Fruit fly (Drosophila melanogaster) whole organism, embryonic: ENCODE results near the gene DAAM.

Source experiments
- Ada2b ChIP-seq: fragments of 200-800 bp; sonication (Bioruptor generic); IDR thresholded peaks from 2 replicates; pipeline ENCODE4 v1.3.6; 2022; ENCODE audit warnings: missing biosample characterization, missing genetic modification characterization
- Bdp1 ChIP-seq: fragments of 200-800 bp; sonication (Bioruptor generic); optimal IDR thresholded peaks from 3 replicates; lab custom pipeline; 2016; ENCODE audit warnings: missing biosample characterization, missing genetic modification characterization
- CG10431 ChIP-seq: fragments of 200-800 bp; sonication (Bioruptor generic); optimal IDR thresholded peaks from 3 replicates; lab custom pipeline; 2018; ENCODE audit warnings: missing biosample characterization, mild to moderate bottlenecking, missing genetic modification characterization
- CG11085 ChIP-seq: fragments of 200-800 bp; sonication (Bioruptor generic); IDR thresholded peaks from 2 replicates; pipeline ENCODE4 v1.3.6; 2022; ENCODE audit warnings: missing biosample characterization, missing genetic modification characterization
- CG11504 ChIP-seq: fragments of 200-800 bp; sonication (Bioruptor generic); optimal IDR thresholded peaks from 3 replicates; lab custom pipeline; 2019; ENCODE audit warnings: missing biosample characterization, mild to moderate bottlenecking, missing genetic modification characterization, moderate library complexity
- CG11696 ChIP-seq: fragments of 200-800 bp; sonication (Bioruptor generic); IDR thresholded peaks from 2 replicates; pipeline ENCODE4 v1.3.6; 2022; ENCODE audit warnings: missing biosample characterization, missing genetic modification characterization
- CG11723 ChIP-seq: fragments of 200-800 bp; sonication (Bioruptor generic); optimal IDR thresholded peaks from 2 replicates; lab custom pipeline; 2017; ENCODE audit warnings: missing biosample characterization, mild to moderate bottlenecking, missing genetic modification characterization
- CG12104 ChIP-seq: fragments of 200-800 bp; sonication (Bioruptor generic); optimal IDR thresholded peaks from 3 replicates; lab custom pipeline; 2016; ENCODE audit warnings: missing biosample characterization, missing genetic modification characterization
- CG12155 ChIP-seq: fragments of 200-800 bp; sonication (Bioruptor generic); optimal IDR thresholded peaks from 3 replicates; lab custom pipeline; 2016; ENCODE audit warnings: missing biosample characterization, missing genetic modification characterization
- CG14050 ChIP-seq: fragments of 200-800 bp; sonication (Bioruptor generic); IDR thresholded peaks from 3 replicates; pipeline ENCODE4 v1.3.6; 2022; ENCODE audit warnings: missing biosample characterization, missing genetic modification characterization
- CG15479 ChIP-seq: fragments of 200-800 bp; sonication (Bioruptor generic); optimal IDR thresholded peaks from 3 replicates; lab custom pipeline; 2019; ENCODE audit warnings: missing biosample characterization, mild to moderate bottlenecking, missing genetic modification characterization, moderate library complexity
- CG17328 ChIP-seq: fragments of 200-800 bp; sonication (Bioruptor generic); IDR thresholded peaks from 2 replicates; pipeline ENCODE4 v1.3.6; 2022; ENCODE audit warnings: missing biosample characterization, missing genetic modification characterization
- CG3065 ChIP-seq: fragments of 200-800 bp; sonication (Bioruptor generic); optimal IDR thresholded peaks from 2 replicates; lab custom pipeline; 2016; ENCODE audit warnings: missing biosample characterization, missing genetic modification characterization
- CG32767 ChIP-seq: fragments of 200-800 bp; sonication (Bioruptor generic); IDR thresholded peaks from 2 replicates; pipeline ENCODE4 v1.3.6; 2022; ENCODE audit warnings: missing biosample characterization, missing genetic modification characterization
- CG42726 ChIP-seq: fragments of 200-800 bp; sonication (Bioruptor generic); IDR thresholded peaks from 2 replicates; pipeline ENCODE4 v1.3.6; 2022; ENCODE audit warnings: missing biosample characterization, missing genetic modification characterization; ENCODE audit not compliant: partially characterized antibody
- CG5245 ChIP-seq: fragments of 200-800 bp; sonication (Bioruptor generic); optimal IDR thresholded peaks from 3 replicates; lab custom pipeline; 2016; ENCODE audit warnings: missing biosample characterization, missing genetic modification characterization
- CG6791 ChIP-seq: fragments of 200-800 bp; sonication (Bioruptor generic); IDR thresholded peaks from 3 replicates; pipeline ENCODE4 v1.3.6; 2022; ENCODE audit warnings: missing biosample characterization, missing genetic modification characterization; ENCODE audit not compliant: partially characterized antibody
- CG7556 ChIP-seq: fragments of 200-800 bp; sonication (Bioruptor generic); optimal IDR thresholded peaks from 2 replicates; lab custom pipeline; 2017; ENCODE audit warnings: missing biosample characterization, mild to moderate bottlenecking, missing genetic modification characterization
- CG8388 ChIP-seq: fragments of 200-800 bp; sonication (Bioruptor generic); optimal IDR thresholded peaks from 2 replicates; lab custom pipeline; 2019; ENCODE audit warnings: missing biosample characterization, mild to moderate bottlenecking, missing genetic modification characterization, moderate library complexity
- CG9932 ChIP-seq: fragments of 200-800 bp; sonication (Bioruptor generic); IDR thresholded peaks from 2 replicates; pipeline ENCODE4 v1.3.6; 2022; ENCODE audit warnings: missing biosample characterization, missing genetic modification characterization
- CTCF ChIP-seq: fragments of 200-800 bp; sonication (Bioruptor generic); optimal IDR thresholded peaks from 2 replicates; lab custom pipeline; 2017; ENCODE audit warnings: missing biosample characterization, mild to moderate bottlenecking, missing genetic modification characterization, moderate library complexity
- D ChIP-seq, 2 experiments: fragments of 200-800 bp in 1 of 2; fragments of >200 bp in 1 of 2; sonication (Bioruptor generic) in 1 of 2; optimal IDR thresholded peaks; 2 replicates in 1 of 2; 3 replicates in 1 of 2; lab custom pipeline; 2017; ENCODE audit warnings: mild to moderate bottlenecking in 1 of 2, missing biosample characterization in 1 of 2, missing genetic modification characterization in 1 of 2, missing genetic modification reagents in 1 of 2
- D19A ChIP-seq: fragments of 200-800 bp; optimal IDR thresholded peaks from 3 replicates; lab custom pipeline; 2019; ENCODE audit warnings: missing biosample characterization, mild to moderate bottlenecking, missing genetic modification characterization, moderate library complexity
- D19B ChIP-seq: fragments of 200-800 bp; sonication (Bioruptor generic); optimal IDR thresholded peaks from 2 replicates; lab custom pipeline; 2017; ENCODE audit warnings: missing biosample characterization, mild to moderate bottlenecking, missing genetic modification characterization
- Deaf1 ChIP-seq: fragments of 200-800 bp; optimal IDR thresholded peaks from 3 replicates; lab custom pipeline; 2019; ENCODE audit warnings: missing biosample characterization, mild to moderate bottlenecking, missing genetic modification characterization, moderate library complexity
- Dp ChIP-seq: fragments of 200-800 bp; sonication (Bioruptor generic); optimal IDR thresholded peaks from 2 replicates; lab custom pipeline; 2018; ENCODE audit warnings: missing biosample characterization, mild to moderate bottlenecking, missing genetic modification characterization, moderate library complexity
- Eip74EF ChIP-seq, 2 experiments: fragments of 200-800 bp in 1 of 2; fragments of >200 bp in 1 of 2; sonication (Bioruptor generic) in 1 of 2; optimal IDR thresholded peaks; 2 replicates each; lab custom pipeline; 2017 to 2019; ENCODE audit warnings: missing biosample characterization in 2 of 2, missing genetic modification characterization in 2 of 2, mild to moderate bottlenecking in 1 of 2, moderate library complexity in 1 of 2
- HLH3B ChIP-seq: fragments of 200-800 bp; sonication (Bioruptor generic); IDR thresholded peaks from 2 replicates; pipeline ENCODE4 v1.3.6; 2022; ENCODE audit warnings: missing biosample characterization, missing genetic modification characterization
- Hr51 ChIP-seq, 2 experiments: fragments of 200-800 bp; sonication (Bioruptor generic); optimal IDR thresholded peaks; 2 replicates in 1 of 2; 3 replicates in 1 of 2; lab custom pipeline; 2016 to 2018; ENCODE audit warnings: missing biosample characterization in 2 of 2, missing genetic modification characterization in 2 of 2, mild to moderate bottlenecking in 1 of 2, moderate library complexity in 1 of 2
- Kr ChIP-seq: fragments of 200-800 bp; sonication (Bioruptor generic); optimal IDR thresholded peaks from 2 replicates; lab custom pipeline; 2017; ENCODE audit warnings: missing biosample characterization, mild to moderate bottlenecking, missing genetic modification characterization
- Mad ChIP-seq: fragments of 200-800 bp; sonication (Bioruptor generic); optimal IDR thresholded peaks from 2 replicates; lab custom pipeline; 2016; ENCODE audit warnings: missing biosample characterization, missing genetic modification characterization
- Nf-YA ChIP-seq: fragments of 200-800 bp; sonication (Bioruptor generic); IDR thresholded peaks from 2 replicates; pipeline ENCODE4 v1.3.6; 2022; ENCODE audit warnings: missing biosample characterization, missing genetic modification characterization
- Sin3A ChIP-seq: fragments of >200 bp; optimal IDR thresholded peaks from 2 replicates; lab custom pipeline; 2018
- Trl ChIP-seq, 3 experiments: fragments of >200 bp in 2 of 3; fragments of 200-800 bp in 1 of 3; sonication (Bioruptor generic) in 1 of 3; optimal IDR thresholded peaks; 2 replicates in 1 of 3; 3 replicates in 2 of 3; lab custom pipeline; 2016 to 2017; ENCODE audit warnings: missing biosample characterization in 1 of 3, missing genetic modification characterization in 1 of 3
- Usf ChIP-seq: fragments of 200-800 bp; sonication (Bioruptor generic); optimal IDR thresholded peaks from 2 replicates; lab custom pipeline; 2017; ENCODE audit warnings: missing genotype, missing biosample characterization, missing genetic modification characterization
- ap ChIP-seq: fragments of 200-800 bp; sonication (Bioruptor generic); IDR thresholded peaks from 2 replicates; pipeline ENCODE4 v1.3.6; 2022; ENCODE audit warnings: missing biosample characterization, missing genetic modification characterization
- bcd ChIP-seq: fragments of 200-800 bp; sonication (Bioruptor generic); optimal IDR thresholded peaks from 2 replicates; lab custom pipeline; 2017; ENCODE audit warnings: missing biosample characterization, mild to moderate bottlenecking, missing genetic modification characterization
- chinmo ChIP-seq: fragments of 200-800 bp; sonication (Bioruptor generic); IDR thresholded peaks from 4 replicates; pipeline ENCODE4 v1.3.6; 2022; ENCODE audit warnings: missing biosample characterization, missing genetic modification characterization; ENCODE audit not compliant: partially characterized antibody
- chn ChIP-seq: fragments of 200-800 bp; sonication (Bioruptor generic); optimal IDR thresholded peaks from 2 replicates; lab custom pipeline; 2016; ENCODE audit warnings: missing biosample characterization, missing genetic modification characterization
- danr ChIP-seq: fragments of 200-800 bp; sonication (Bioruptor generic); IDR thresholded peaks from 2 replicates; pipeline ENCODE4 v1.3.6; 2022; ENCODE audit warnings: missing biosample characterization, missing genetic modification characterization
- dmrt99B ChIP-seq: fragments of 200-800 bp; sonication (Bioruptor generic); optimal IDR thresholded peaks from 2 replicates; lab custom pipeline; 2018; ENCODE audit warnings: missing biosample characterization, mild to moderate bottlenecking, missing genetic modification characterization, moderate library complexity
- fd3F ChIP-seq: fragments of 200-800 bp; sonication (Bioruptor generic); optimal IDR thresholded peaks from 2 replicates; lab custom pipeline; 2018; ENCODE audit warnings: missing biosample characterization, mild to moderate bottlenecking, missing genetic modification characterization, moderate library complexity
- fd96Cb ChIP-seq: fragments of 200-800 bp; sonication (Bioruptor generic); optimal IDR thresholded peaks from 2 replicates; lab custom pipeline; 2018; ENCODE audit warnings: missing biosample characterization, mild to moderate bottlenecking, missing genetic modification characterization, moderate library complexity
- fru ChIP-seq: fragments of >200 bp; optimal IDR thresholded peaks from 2 replicates; lab custom pipeline; 2017
- fu2 ChIP-seq: fragments of 200-800 bp; sonication (Bioruptor generic); optimal IDR thresholded peaks from 2 replicates; lab custom pipeline; 2016; ENCODE audit warnings: missing biosample characterization, missing genetic modification characterization
- gsb ChIP-seq: fragments of 200-800 bp; sonication (Bioruptor generic); IDR thresholded peaks from 2 replicates; pipeline ENCODE4 v1.3.6; 2022; ENCODE audit warnings: missing biosample characterization, missing genetic modification characterization
- gsb-n ChIP-seq: fragments of 200-800 bp; sonication (Bioruptor generic); optimal IDR thresholded peaks from 3 replicates; lab custom pipeline; 2018; ENCODE audit warnings: missing biosample characterization, mild to moderate bottlenecking, missing genetic modification characterization
- klu ChIP-seq: fragments of 200-800 bp; sonication (Bioruptor generic); IDR thresholded peaks from 2 replicates; pipeline ENCODE4 v1.3.6; 2022; ENCODE audit warnings: missing biosample characterization, missing genetic modification characterization
- mam ChIP-seq: fragments of 200-800 bp; sonication (Bioruptor generic); optimal IDR thresholded peaks from 3 replicates; lab custom pipeline; 2016; ENCODE audit warnings: missing biosample characterization, missing genetic modification characterization
- mirr ChIP-seq: fragments of 200-800 bp; sonication (Bioruptor generic); optimal IDR thresholded peaks from 3 replicates; lab custom pipeline; 2018; ENCODE audit warnings: missing biosample characterization, mild to moderate bottlenecking, missing genetic modification characterization
- tna ChIP-seq: fragments of 200-800 bp; sonication (Bioruptor generic); IDR thresholded peaks from 2 replicates; pipeline ENCODE4 v1.3.6; 2022; ENCODE audit warnings: missing biosample characterization, missing genetic modification characterization; ENCODE audit not compliant: partially characterized antibody
- unc-4 ChIP-seq: fragments of 200-800 bp; sonication (Bioruptor generic); IDR thresholded peaks from 2 replicates; pipeline ENCODE4 v1.3.6; 2022; ENCODE audit warnings: missing biosample characterization, missing genetic modification characterization; ENCODE audit not compliant: partially characterized antibody

The DAAM gene

DNA sequence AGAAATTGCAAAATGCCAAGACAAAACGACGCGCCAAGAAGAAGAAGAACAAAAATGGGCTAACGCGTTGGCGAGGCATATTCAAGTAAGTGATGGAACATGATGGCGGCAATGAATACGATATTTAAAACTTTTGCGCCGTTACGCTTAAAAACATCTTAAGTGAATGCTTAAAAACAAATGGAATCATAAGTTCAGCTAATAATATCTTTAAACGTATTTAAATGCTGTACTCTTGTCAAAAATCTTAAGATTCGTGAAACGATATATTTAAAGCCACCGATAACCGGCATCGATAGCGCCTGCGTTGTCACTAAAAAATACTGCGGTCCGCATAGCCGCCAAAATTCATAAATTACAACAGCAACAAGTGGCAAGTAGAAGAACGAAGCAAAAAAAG, 82.3 kb downstream of the DAAM start, which contains the start of gene CG11403 (continued):
- no peak for TF ChIP-seq chinmo
- no peak for TF ChIP-seq fd3F (GFP tag; lab: Kevin White, UChicago)
- no peak for TF ChIP-seq D (optimal IDR thresholded peaks at IDR 0.05; lab: Kevin White, UChicago)
- TF ChIP-seq D (GFP tag; optimal IDR thresholded peaks at IDR 0.05; lab: Kevin White, UChicago), result no peak
- TF ChIP-seq CG11085 (GFP tag; lab: Robert Waterston, UW), result no peak
- no peak for TF ChIP-seq Trl (optimal IDR thresholded peaks at IDR 0.05; lab: Kevin White, UChicago)
- no peak for TF ChIP-seq Trl (GFP tag; optimal IDR thresholded peaks at IDR 0.05; lab: Kevin White, UChicago)
- TF ChIP-seq CG11696 (GFP tag; lab: Robert Waterston, UW), result no peak
- TF ChIP-seq dmrt99B (tag; lab: Kevin White, UChicago), result no peak
- TF ChIP-seq klu (GFP tag; lab: Robert Waterston, UW), result no peak
- no peak for TF ChIP-seq mirr (GFP tag; lab: Kevin White, UChicago)
- peak; percentile 19 for TF ChIP-seq fu2
- TF ChIP-seq CG5245 (GFP tag; lab: Kevin White, UChicago), result no peak
- TF ChIP-seq CG7556 (GFP tag; lab: Kevin White, UChicago), result no peak
- no peak for TF ChIP-seq tna (GFP tag; lab: Robert Waterston, UW)
- no peak for TF ChIP-seq Ada2b (GFP tag; lab: Robert Waterston, UW)
- no peak for TF ChIP-seq CG12155 (GFP tag; lab: Kevin White, UChicago)
- TF ChIP-seq Usf (GFP tag; lab: Kevin White, UChicago), result no peak
- TF ChIP-seq CG32767, result no peak
- peak; percentile 90 for TF ChIP-seq unc-4
- peak; percentile 69; the same call in 1 of the 3 replicates for TF ChIP-seq CG6791 (GFP tag; lab: Robert Waterston, UW)
- peak; percentile 99 for TF ChIP-seq Sin3A
- TF ChIP-seq gsb-n (tag; lab: Kevin White, UChicago), result no peak
- no peak for TF ChIP-seq bcd (GFP tag; lab: Kevin White, UChicago)
- TF ChIP-seq CG15479 (GFP tag; lab: Kevin White, UChicago), result no peak
- no peak for TF ChIP-seq Eip74EF (GFP tag; optimal IDR thresholded peaks at IDR 0.05; lab: Kevin White, UChicago)
- no peak for TF ChIP-seq CG11723
- TF ChIP-seq CG10431 (GFP tag; lab: Kevin White, UChicago), result no peak
- no peak for TF ChIP-seq CG3065
- no peak for TF ChIP-seq CG12104 (GFP tag; lab: Kevin White, UChicago)
- peak; percentile 94 for TF ChIP-seq Dp
- TF ChIP-seq fd96Cb (tag; lab: Kevin White, UChicago), result no peak
- no peak for TF ChIP-seq Mad (GFP tag; lab: Kevin White, UChicago)
- no peak for TF ChIP-seq mam (GFP tag; lab: Kevin White, UChicago)
- peak; percentile 62 for TF ChIP-seq CTCF (GFP tag; lab: Kevin White, UChicago)
- peak in 1 of 2 experiments; percentile 37 for TF ChIP-seq Hr51 (GFP tag; optimal IDR thresholded peaks at IDR 0.05; lab: Kevin White, UChicago)
- no peak for TF ChIP-seq CG42726 (GFP tag; lab: Robert Waterston, UW)
- no peak for TF ChIP-seq D19B
- TF ChIP-seq CG8388 (GFP tag; lab: Kevin White, UChicago), result no peak
- TF ChIP-seq Nf-YA (GFP tag; lab: Robert Waterston, UW), result no peak
- TF ChIP-seq fru (lab: Kevin White, UChicago), result no peak
- TF ChIP-seq danr (GFP tag; lab: Robert Waterston, UW), result no peak
- no peak for TF ChIP-seq ap (GFP tag; lab: Robert Waterston, UW)
- no peak for TF ChIP-seq HLH3B (GFP tag; lab: Robert Waterston, UW)
- no peak for TF ChIP-seq D19A
- TF ChIP-seq gsb (GFP tag; lab: Robert Waterston, UW), result no peak
- no peak for TF ChIP-seq CG14050 (GFP tag; lab: Robert Waterston, UW)
- TF ChIP-seq CG11504 (tag; lab: Kevin White, UChicago), result peak; percentile 27
- no peak for TF ChIP-seq chn (GFP tag; lab: Kevin White, UChicago)
- TF ChIP-seq CG9932 (GFP tag; lab: Robert Waterston, UW), result peak; percentile 52
- TF ChIP-seq Bdp1 (GFP tag; lab: Kevin White, UChicago), result no peak
- TF ChIP-seq Kr (GFP tag; lab: Kevin White, UChicago), result no peak
- TF ChIP-seq Deaf1 (tag; lab: Kevin White, UChicago), result no peak
- no peak for TF ChIP-seq CG17328 (GFP tag; lab: Robert Waterston, UW)
